Worm (Caenorhabditis elegans) whole organism, L4/young adult: ENCODE results near the gene Y49F6A.11.

Experiments used
- W03F9.2 ChIP-seq: fragments of 150-350 bp; optimal IDR thresholded peaks from 2 replicates; lab custom pipeline; 2014; ENCODE audit warnings: missing biosample characterization, missing genetic modification characterization
- dao-5 ChIP-seq: sonication (generic microtip); optimal IDR thresholded peaks from 2 replicates; lab custom pipeline; 2016; ENCODE audit warnings: missing genotype, missing genetic modification characterization, moderate library complexity, missing compliant biosample characterization
- him-1 ChIP-seq: sonication (generic microtip); optimal IDR thresholded peaks from 2 replicates; lab custom pipeline; 2016; ENCODE audit warnings: missing genotype, missing genetic modification reagents, missing genetic modification characterization, missing compliant biosample characterization

Y49F6A.11 gene

DNA sequence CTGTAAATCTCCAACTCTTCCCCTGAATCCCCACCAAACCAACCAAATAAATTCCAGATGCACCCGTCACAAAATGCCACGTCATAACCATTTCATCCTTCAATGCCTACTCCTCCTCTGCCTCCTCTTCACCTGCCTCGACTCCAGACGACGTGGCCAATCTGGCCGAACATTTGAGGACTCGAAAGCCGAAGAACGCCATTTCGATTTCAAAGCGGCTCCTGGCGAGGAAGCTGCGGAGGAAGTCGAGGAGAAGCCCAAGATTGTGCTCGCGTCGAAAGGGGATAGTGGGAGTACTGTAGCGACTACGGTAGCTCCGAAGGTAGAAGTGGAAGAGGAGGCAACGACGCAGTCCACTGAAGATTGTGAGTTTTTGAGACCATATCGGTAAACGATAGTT, 41.2 kb downstream of the Y49F6A.11 start, which contains the start of gene lgc-45:
Gene lgc-45, plus strand, starts transcription at position 56 of the 400 bp plus-strand sequence.
- TF ChIP-seq him-1 (no peak), W03F9.2 (no peak), dao-5 (tag; lab: Kevin White, UChicago) (no peak)

DNA sequence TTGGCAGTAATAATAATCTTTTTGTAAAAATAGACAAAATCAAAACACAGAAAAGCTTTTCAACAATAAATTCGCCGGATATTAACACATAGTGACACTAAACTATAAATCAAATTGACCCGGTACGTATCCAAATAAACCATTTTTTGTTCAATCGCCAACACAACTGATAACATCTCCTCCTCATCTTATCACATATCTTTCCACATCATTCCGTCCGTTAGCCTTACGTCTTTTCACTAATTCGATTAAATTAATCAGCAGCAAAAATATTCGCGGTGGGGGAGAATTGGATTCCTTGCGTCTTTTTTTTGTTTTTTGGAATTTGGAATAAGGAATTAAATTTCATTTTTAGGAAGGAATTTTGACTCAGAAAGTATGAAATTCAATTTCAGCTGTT, 42.0 kb downstream of the Y49F6A.11 start:
- TF ChIP-seq him-1 (no peak), dao-5 (tag; lab: Kevin White, UChicago) (no peak), W03F9.2 (no peak)

DNA sequence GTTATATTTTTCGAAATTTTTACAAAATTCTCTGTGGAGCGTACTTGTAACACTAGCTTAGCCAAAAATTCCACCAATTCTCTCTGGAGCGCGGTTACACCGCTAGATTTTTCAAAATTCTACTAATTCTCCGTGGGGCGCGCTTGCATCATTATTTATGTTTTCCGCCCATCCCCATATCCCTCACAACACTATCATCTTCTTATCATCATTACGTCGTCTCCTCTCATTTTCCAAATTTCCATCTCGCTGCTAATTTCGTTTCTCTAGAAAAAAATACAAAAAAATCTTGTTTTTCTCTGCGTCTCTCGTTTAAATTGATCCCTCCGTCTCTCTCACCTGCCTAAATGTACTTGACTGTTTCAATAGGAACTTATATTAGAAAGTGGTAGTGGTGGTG, 43.3 kb downstream of the Y49F6A.11 start:
- no peak for TF ChIP-seq him-1
- TF ChIP-seq dao-5 (tag; lab: Kevin White, UChicago), result no peak
- TF ChIP-seq W03F9.2, result no peak

DNA sequence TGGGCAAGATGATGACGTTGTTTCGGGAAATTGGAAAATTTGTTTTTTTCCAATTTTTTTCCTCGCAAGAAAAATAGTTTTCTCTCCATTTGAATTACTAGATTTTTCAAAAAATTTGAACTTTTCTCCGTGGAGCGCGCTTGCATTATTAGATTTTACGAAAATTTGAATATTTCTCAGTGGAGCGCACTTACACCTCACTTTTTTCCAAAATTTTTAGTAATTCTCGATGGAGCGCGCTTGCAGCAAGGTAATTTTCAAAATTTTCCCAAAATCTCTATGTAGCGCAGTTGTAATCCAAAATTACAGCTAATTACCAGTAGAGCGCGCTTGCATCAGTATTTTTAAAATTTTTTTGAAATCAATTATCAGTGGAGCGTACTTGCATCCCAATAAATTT, 43.9 kb downstream of the Y49F6A.11 start:
- TF ChIP-seq dao-5 (tag; lab: Kevin White, UChicago) (no peak), W03F9.2 (no peak), him-1 (no peak)

DNA sequence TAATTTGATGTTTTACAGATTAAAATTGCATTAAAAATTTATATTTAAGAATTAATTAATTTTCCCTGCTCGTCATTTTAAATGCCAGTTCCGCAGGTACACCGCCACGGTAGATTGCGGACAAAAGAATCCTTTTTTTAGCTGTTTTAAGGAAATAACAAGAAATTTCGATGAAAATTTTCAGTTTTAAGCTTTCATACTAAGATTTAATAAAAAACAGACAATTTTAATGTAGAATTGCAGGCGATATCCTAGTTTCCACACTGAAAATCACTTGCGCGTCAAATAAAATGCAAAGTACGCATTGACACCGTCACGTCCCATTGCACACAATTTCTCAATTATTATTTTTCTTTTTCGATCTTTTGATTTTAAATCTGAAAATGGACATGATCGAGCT, 45.2 kb downstream of the Y49F6A.11 start, which contains the start of gene dnc-3:
Gene dnc-3, plus strand, starts transcription at position 272 of the 400 bp plus-strand sequence.
- TF ChIP-seq W03F9.2 (peak; percentile 41), dao-5 (tag; lab: Kevin White, UChicago) (no peak), him-1 (no peak)

DNA sequence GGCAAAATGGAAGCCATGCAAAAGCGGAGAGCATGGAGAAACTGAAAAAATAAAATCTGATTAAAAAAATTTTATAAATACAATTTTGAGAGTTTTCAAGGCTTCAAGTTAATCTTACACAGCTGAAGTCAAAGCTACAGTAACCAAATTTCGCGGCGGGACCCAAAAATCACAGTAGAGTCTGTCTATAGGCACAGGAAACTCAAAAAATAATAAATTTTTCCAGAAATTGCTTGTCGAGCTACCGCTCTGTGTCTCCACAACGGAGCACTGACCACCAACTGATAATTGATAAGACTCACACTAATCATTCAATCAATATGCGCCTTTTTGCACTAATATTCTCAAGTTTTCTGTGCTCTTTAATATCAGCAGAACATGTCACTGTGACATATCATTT, 48.3 kb downstream of the Y49F6A.11 start, which contains the start of gene W10G11.19:
Gene W10G11.19, plus strand, starts transcription at position 301 of the 400 bp plus-strand sequence.
- TF ChIP-seq dao-5 (tag; lab: Kevin White, UChicago) (no peak), him-1 (no peak), W03F9.2 (no peak)
